Fruit fly (Drosophila melanogaster): Measurements from ENCODE around the gene PICK1.
A peak's percentile ranks its signal among the peaks of the same experiment; 100 is the strongest.

PICK1 gene

DNA sequence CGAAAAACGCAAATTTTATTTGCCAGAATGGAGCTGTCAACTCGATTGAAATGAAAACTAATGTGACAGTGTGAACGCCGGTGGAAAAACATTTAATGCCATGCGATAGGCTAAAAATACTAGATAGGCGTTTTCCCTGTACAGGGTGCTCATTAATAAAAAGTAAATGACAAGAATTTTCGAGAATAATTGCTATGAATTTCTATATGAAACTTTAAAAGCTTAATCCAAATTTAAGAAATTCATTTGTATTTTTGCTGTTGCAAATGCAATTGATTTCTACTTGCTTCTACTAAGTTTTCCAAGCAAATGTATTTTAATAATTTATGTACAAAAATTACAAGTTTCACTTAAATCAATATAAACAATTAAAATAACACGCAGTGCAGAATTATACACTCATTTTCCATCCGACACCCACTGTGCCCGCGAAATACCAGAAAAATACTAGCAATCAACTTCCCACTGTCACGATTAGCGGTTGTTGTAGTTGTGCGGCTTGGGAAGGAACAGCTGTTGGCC is 27.0 kb downstream of the PICK1 start, which contains the start of gene Pih1D1 (continued):
- TF ChIP-seq CG32767 (GFP tag; IDR thresholded peaks at IDR 0.05) (peak; percentile 91), CG5953 (GFP tag; IDR thresholded peaks at IDR 0.05) (peak; percentile 84), tgo (GFP tag; IDR thresholded peaks at IDR 0.05) (peak; percentile 97), fd3F (GFP tag; optimal IDR thresholded peaks at IDR 0.05) (peak; percentile 92), sug (tag; optimal IDR thresholded peaks at IDR 0.05) (peak; percentile 96), ara (GFP tag; IDR thresholded peaks at IDR 0.05) (peak; percentile 94), Fer2 (tag; optimal IDR thresholded peaks at IDR 0.05) (peak; percentile 93), Fer1 (GFP tag; optimal IDR thresholded peaks at IDR 0.05) (peak; percentile 92), CG16863 (GFP tag; optimal IDR thresholded peaks at IDR 0.05) (peak; percentile 91), CG4820 (GFP tag; optimal IDR thresholded peaks at IDR 0.05) (peak; percentile 95), CG31388 (GFP tag; optimal IDR thresholded peaks at IDR 0.05) (peak; percentile 88), CG12744 (GFP tag; optimal IDR thresholded peaks at IDR 0.05) (peak; percentile 91), CG14050 (GFP tag; IDR thresholded peaks at IDR 0.05) (peak; percentile 92), Sox102F (GFP tag; optimal IDR thresholded peaks at IDR 0.05) (peak; percentile 95), twi (tag; optimal IDR thresholded peaks at IDR 0.05) (peak; percentile 93), CG9215 (GFP tag; IDR thresholded peaks at IDR 0.05) (peak; percentile 96)
